Fruit fly (Drosophila melanogaster) whole organism, adult: ENCODE measurements around the gene Bka.

Experiments
- CG7101 ChIP-seq: fragments of 200-800 bp; sonication (Bioruptor generic); optimal IDR thresholded peaks from 2 replicates; lab custom pipeline; 2018; ENCODE audit warnings: missing biosample characterization, mild to moderate bottlenecking, missing genetic modification characterization, moderate library complexity
- Crg-1 ChIP-seq: fragments of 200-800 bp; sonication (Bioruptor generic); optimal IDR thresholded peaks from 2 replicates; lab custom pipeline; 2016; ENCODE audit warnings: missing biosample characterization, missing genetic modification characterization
- Mnt ChIP-seq: fragments of 200-800 bp; sonication (Bioruptor generic); optimal IDR thresholded peaks from 2 replicates; lab custom pipeline; 2016; ENCODE audit warnings: missing biosample characterization, mild to moderate bottlenecking, missing genetic modification characterization
- bab1 ChIP-seq: fragments of 200-800 bp; sonication (Bioruptor generic); optimal IDR thresholded peaks from 3 replicates; lab custom pipeline; 2019; ENCODE audit warnings: missing biosample characterization, mild to moderate bottlenecking, missing genetic modification characterization, moderate library complexity

- TF ChIP-seq Crg-1 (GFP tag; lab: Kevin White, UChicago) (no peak), CG7101 (no peak), bab1 (GFP tag; lab: Kevin White, UChicago) (no peak), Mnt (no peak)
These were observed 29.7 kb downstream of the Bka start, which contains the start of the genes TbCMF46 and CG42366 for dm6 chr2L:9924765-9925164.
